Fruit fly (Drosophila melanogaster) whole organism: ENCODE data around the gene Tfb5.

Experiments used
- CG8478 ChIP-seq: fragments of >200 bp; optimal IDR thresholded peaks from 2 replicates; lab custom pipeline; 2018; ENCODE audit warnings: inconsistent platforms
- Dll ChIP-seq: fragments of >200 bp; optimal IDR thresholded peaks from 2 replicates; lab custom pipeline; 2017
- EcR ChIP-seq, 2 experiments: fragments of >200 bp; optimal IDR thresholded peaks; 2 replicates each; lab custom pipeline; 2017; ENCODE audit warnings: missing biosample characterization in 2 of 2, missing genetic modification characterization in 2 of 2, missing genetic modification reagents in 2 of 2
- pan ChIP-seq: fragments of >200 bp; optimal IDR thresholded peaks from 2 replicates; lab custom pipeline; 2017
- psq ChIP-seq: fragments of >200 bp; optimal IDR thresholded peaks from 2 replicates; lab custom pipeline; 2017
- usp ChIP-seq: fragments of >200 bp; optimal IDR thresholded peaks from 2 replicates; lab custom pipeline; 2017; ENCODE audit warnings: missing biosample characterization, missing genetic modification characterization, mixed read lengths

Tfb5 gene

dm6 chr2L:5029049-5029808 is 18.6 kb upstream of the Tfb5 start, which contains the start of gene Col4a1:
Gene Col4a1, plus strand, starts transcription at chr2L:5029609.
- TF ChIP-seq CG8478 (lab: Kevin White, UChicago) (no peak), EcR (GFP tag; optimal IDR thresholded peaks at IDR 0.05; lab: Kevin White, UChicago) (no peak), Dll (lab: Kevin White, UChicago) (no peak), psq (no peak), pan (lab: Kevin White, UChicago) (no peak), usp (GFP tag; lab: Kevin White, UChicago) (no peak)

- no peak for TF ChIP-seq EcR (GFP tag; optimal IDR thresholded peaks at IDR 0.05; lab: Kevin White, UChicago)
- no peak for TF ChIP-seq CG8478 (lab: Kevin White, UChicago)
- no peak for TF ChIP-seq usp (GFP tag; lab: Kevin White, UChicago)
- no peak for TF ChIP-seq Dll (lab: Kevin White, UChicago)
- no peak for TF ChIP-seq pan (lab: Kevin White, UChicago)
- no peak for TF ChIP-seq psq
Observed at dm6 chr2L:5028091-5028490, 17.5 kb upstream of the Tfb5 start, which contains the start of gene vkg. Gene vkg, minus strand, starts transcription at chr2L:5028191.

- TF ChIP-seq psq = no peak
- no peak for TF ChIP-seq Dll (lab: Kevin White, UChicago)
- TF ChIP-seq EcR (GFP tag; optimal IDR thresholded peaks at IDR 0.05; lab: Kevin White, UChicago) = no peak
- TF ChIP-seq CG8478 (lab: Kevin White, UChicago) = no peak
- no peak for TF ChIP-seq usp (GFP tag; lab: Kevin White, UChicago)
- no peak for TF ChIP-seq pan (lab: Kevin White, UChicago)
Observed at dm6 chr2L:5027321-5028069, 16.9 kb upstream of the Tfb5 start.

DNA sequence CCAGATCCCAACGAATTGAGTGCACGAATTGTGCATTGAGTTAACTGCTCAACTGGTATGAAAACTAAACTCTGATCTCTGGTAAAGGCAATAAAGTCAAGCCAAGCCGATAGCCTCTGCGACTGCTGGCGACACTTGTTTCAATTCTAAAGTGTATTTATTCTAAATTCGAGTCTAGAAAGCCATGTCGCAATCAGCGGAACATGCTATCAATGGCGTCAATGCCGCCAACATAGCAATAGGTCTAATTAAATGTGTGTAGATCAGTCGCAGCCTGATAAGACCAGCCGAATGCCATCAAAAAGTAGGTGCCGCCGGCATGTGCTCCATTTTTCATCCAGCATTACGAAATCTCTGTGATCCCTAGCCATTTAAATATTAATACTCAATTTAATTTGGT is 14.9 kb upstream of the Tfb5 start:
- TF ChIP-seq psq = no peak
- no peak for TF ChIP-seq pan (lab: Kevin White, UChicago)
- TF ChIP-seq usp (GFP tag; lab: Kevin White, UChicago) = no peak
- TF ChIP-seq CG8478 (lab: Kevin White, UChicago) = no peak

DNA sequence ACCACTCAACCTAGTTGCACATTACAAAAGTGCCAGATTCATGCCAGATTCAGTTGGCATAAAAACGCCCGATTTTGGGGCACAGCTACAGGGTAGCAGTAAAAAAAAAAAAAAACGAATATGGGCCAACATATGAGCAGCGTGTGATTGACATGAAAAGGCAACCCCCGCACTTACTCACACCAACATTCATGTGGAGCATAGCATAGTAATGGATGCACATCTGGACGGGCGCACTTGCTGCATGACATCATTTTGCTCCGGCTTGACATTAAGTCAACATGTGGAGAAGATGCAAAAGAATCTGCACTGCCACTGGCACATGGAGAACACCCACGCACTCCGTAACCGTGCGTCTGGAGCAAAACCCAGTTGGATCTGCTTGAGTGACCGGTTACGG is 12.0 kb upstream of the Tfb5 start:
- TF ChIP-seq CG8478 (lab: Kevin White, UChicago) (no peak), EcR (GFP tag; optimal IDR thresholded peaks at IDR 0.05; lab: Kevin White, UChicago) (no peak), pan (lab: Kevin White, UChicago) (no peak), psq (no peak), Dll (lab: Kevin White, UChicago) (no peak), usp (GFP tag; lab: Kevin White, UChicago) (no peak)

- TF ChIP-seq usp (GFP tag; lab: Kevin White, UChicago) (no peak), CG8478 (lab: Kevin White, UChicago) (no peak), pan (lab: Kevin White, UChicago) (no peak), psq (no peak), EcR (GFP tag; optimal IDR thresholded peaks at IDR 0.05; lab: Kevin White, UChicago) (no peak)
Observed at dm6 chr2L:5020479-5020878, 9.8 kb upstream of the Tfb5 start.

- TF ChIP-seq psq (no peak), CG8478 (lab: Kevin White, UChicago) (no peak), Dll (lab: Kevin White, UChicago) (no peak), EcR (GFP tag; optimal IDR thresholded peaks at IDR 0.05; lab: Kevin White, UChicago) (no peak), usp (GFP tag; lab: Kevin White, UChicago) (no peak), pan (lab: Kevin White, UChicago) (no peak)
Observed at dm6 chr2L:5009306-5010030, 1.2 kb downstream of the Tfb5 start, which contains the start of gene Rtnl1. Gene Rtnl1, minus strand, starts transcription at chr2L:5009720.

DNA sequence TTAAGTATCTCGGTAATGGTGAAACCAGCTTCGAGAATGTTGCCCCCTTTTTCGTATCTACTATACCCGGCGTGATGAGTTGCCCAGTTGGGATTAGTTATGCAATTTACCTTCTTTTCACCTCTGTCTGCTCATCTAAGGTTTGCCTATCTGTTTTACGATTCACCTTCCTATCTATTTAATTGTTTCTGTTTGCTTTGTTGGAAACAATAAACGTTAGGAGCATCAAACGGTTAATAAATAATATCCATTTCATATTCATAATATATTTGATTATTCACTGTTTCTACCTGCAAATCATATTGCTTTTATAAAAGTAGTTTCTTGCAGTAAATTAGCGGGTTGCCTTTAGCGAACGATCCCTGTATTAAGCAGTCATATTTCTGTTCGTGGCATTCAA is 3.4 kb downstream of the Tfb5 start:
- TF ChIP-seq psq = no peak
- TF ChIP-seq CG8478 (lab: Kevin White, UChicago) = no peak
- TF ChIP-seq usp (GFP tag; lab: Kevin White, UChicago) = no peak

DNA sequence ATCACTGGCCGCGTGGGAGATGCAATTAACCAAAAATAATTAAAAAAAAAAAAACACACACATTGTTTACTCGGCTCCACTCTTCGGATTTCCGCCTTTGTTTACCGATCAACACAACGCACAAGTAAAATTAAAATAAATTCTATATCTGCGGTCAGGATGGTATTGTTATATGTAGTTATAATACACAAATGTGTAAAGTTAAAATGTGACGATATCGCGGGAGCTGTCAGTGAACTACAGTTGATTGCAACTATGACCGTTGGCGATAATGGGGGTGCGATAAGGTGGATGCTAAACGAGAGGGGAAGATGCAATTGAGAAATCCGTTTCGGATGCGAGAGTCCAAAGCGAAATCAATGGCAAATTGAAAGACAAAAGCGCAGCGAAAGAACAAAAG is 4.3 kb downstream of the Tfb5 start:
- TF ChIP-seq EcR (GFP tag; optimal IDR thresholded peaks at IDR 0.05; lab: Kevin White, UChicago) (no peak), usp (GFP tag; lab: Kevin White, UChicago) (no peak), pan (lab: Kevin White, UChicago) (no peak), psq (no peak), CG8478 (lab: Kevin White, UChicago) (no peak), Dll (lab: Kevin White, UChicago) (no peak)

DNA sequence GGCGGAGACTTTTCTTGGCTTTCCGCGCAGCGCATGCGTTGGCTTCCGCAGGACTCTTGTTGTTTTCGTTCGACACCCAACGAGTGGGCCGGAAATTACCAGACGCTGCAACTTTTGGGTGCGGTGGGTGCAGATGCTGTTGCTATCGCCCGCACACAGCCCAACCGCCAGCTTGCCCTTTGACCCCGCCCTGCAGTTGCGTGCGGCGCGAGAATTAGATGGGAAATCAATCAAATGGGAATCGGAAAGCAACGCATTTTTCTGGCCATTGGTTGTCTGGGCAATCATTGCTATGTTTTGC is 5.2 kb downstream of the Tfb5 start:
- TF ChIP-seq EcR (GFP tag; optimal IDR thresholded peaks at IDR 0.05; lab: Kevin White, UChicago) = no peak
- no peak for TF ChIP-seq pan (lab: Kevin White, UChicago)
- no peak for TF ChIP-seq usp (GFP tag; lab: Kevin White, UChicago)
- TF ChIP-seq Dll (lab: Kevin White, UChicago) = no peak
- no peak for TF ChIP-seq psq
- no peak for TF ChIP-seq CG8478 (lab: Kevin White, UChicago)

DNA sequence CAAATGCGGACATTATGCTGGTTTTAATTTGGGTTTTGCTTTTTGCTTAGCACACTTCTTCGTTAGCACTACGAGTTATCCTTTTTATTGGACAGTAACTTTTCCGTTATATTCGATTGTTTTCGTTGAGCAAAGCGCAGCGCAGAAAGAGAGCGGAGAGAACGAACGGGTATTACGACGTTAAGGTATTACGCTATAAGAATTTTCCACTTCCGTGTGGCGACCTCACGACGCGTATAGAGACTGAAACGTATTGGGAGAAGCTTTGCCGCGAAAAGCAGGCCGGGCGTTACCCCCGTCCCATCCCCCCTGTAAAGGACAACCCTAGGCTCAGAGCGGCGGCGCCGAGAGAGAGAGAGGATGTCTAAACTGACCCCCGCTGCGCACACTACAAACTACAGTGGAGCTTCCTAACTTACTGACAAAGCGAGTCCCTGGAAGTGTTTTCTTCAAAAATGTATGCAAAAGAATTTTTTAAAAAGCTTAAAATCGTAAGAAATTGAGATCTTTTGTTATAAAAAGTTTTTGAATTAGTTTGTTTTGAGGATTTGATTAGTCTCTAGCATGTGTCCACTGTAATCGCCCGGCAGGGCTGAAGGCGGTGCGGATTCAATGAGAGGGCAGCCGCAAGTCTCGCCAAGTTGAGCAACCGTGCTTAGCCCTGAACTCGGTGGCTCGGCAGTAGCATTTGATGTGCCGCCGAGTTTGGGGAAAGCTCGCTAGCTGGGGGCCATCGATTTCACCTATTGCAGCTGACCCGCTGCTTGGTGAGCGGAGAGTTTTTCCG is 5.8 kb downstream of the Tfb5 start:
- TF ChIP-seq CG8478 (lab: Kevin White, UChicago) (no peak), usp (GFP tag; lab: Kevin White, UChicago) (no peak), Dll (lab: Kevin White, UChicago) (no peak), pan (lab: Kevin White, UChicago) (peak; percentile 65), EcR (GFP tag; optimal IDR thresholded peaks at IDR 0.05; lab: Kevin White, UChicago) (no peak), psq (no peak)
